Fruit fly (Drosophila melanogaster) Kc167 (cell line): ENCODE data around the gene ND-B22.

ENCODE experiments used
- Myc ChIP-seq: fragments of >200 bp; optimal IDR thresholded peaks from 2 replicates; lab custom pipeline; 2017; ENCODE audit warnings: missing external identifiers
- Sin3A ChIP-seq: fragments of >200 bp; optimal IDR thresholded peaks from 2 replicates; lab custom pipeline; 2018; ENCODE audit warnings: missing external identifiers
- h ChIP-seq: fragments of >200 bp; optimal IDR thresholded peaks from 3 replicates; lab custom pipeline; 2018; ENCODE audit warnings: missing external identifiers
- insv ChIP-seq: fragments of >200 bp; optimal IDR thresholded peaks from 3 replicates; lab custom pipeline; 2018; ENCODE audit warnings: missing external identifiers
- psq ChIP-seq: fragments of >200 bp; optimal IDR thresholded peaks from 2 replicates; lab custom pipeline; 2017; ENCODE audit warnings: missing external identifiers
- ttk ChIP-seq: sonication (Bioruptor generic); optimal IDR thresholded peaks from 2 replicates; lab custom pipeline; 2017; ENCODE audit warnings: missing external identifiers

The ND-B22 gene

DNA sequence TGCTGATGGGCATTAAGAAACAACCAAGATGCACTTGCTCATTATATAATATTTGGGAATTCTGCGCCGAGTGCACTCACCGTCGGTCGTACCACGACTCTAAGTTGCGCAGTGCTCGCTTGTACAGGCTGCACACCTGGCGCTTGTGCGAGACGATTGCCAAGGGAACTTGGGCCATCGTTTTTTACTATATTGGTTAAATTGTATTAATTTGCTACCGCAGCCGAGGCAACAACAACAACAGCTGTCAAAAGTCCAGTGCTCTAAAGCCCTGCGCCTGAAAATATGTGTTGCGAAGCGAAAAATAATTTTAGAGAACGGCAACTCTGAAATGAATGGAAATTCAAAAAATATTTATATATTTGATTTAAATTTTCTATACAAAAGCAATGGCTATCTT lies at the start of gene ND-B22:
Gene ND-B22, minus strand, starts transcription at position 349 of the 400 bp plus-strand sequence.
- no peak for TF ChIP-seq Myc (lab: Kevin White, UChicago)
- no peak for TF ChIP-seq insv (lab: Kevin White, UChicago)

DNA sequence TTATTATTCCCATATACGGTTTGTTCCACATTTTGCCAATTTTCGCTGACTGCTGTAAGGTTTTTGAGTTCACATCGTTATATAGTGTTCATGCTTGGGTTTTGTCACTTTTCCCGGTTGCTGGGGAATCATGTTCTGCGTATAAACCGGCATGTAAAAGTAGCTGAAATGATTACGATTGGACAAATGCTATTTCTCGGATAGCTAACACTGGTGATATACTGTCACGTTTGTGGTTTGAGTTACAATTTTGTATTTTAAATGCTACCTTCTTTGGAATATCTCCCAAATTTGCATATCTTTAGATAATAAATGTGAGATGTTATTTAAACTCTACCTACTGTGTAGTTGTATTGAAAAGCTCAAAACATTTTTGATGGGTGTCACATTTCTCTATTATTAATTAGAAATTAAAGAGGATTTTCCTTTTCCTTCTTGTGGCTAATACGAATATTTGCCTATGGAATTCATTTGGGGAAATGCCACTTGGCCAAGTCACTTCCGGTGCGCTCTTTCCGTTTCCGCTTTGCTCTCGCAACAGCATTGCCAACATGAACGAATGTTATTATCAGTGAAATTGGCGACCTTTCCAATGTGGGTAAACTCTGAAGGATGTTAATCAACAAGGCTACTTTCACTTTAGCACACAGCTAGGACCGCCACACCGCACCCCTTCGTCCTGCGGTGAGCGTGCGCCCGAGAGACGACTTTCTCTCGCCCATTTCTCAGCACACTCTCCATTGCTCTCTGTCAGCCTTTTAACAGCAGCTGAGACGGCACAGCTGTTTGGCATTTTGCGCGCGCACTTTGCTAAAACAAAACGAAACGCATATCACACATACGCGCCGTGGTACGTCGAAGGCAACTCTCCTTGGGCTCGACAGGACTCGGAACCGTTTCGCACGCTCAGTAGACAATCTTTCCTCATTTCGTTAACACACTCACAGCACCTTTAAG lies 43.9 kb upstream of the ND-B22 start, which contains the start of the genes CG16956, CG42784 and CG43850:
Gene CG16956, minus strand, starts transcription at position 51 of the 957 bp plus-strand sequence.
Gene CG42784, plus strand, starts transcription at position 907 of the 957 bp plus-strand sequence.
Gene CG43850, plus strand, starts transcription at position 907 of the 957 bp plus-strand sequence.
- TF ChIP-seq psq (lab: Kevin White, UChicago) (no peak), h (lab: Kevin White, UChicago) (no peak), insv (lab: Kevin White, UChicago) (no peak), ttk (lab: Kevin White, UChicago) (no peak), Myc (lab: Kevin White, UChicago) (no peak), Sin3A (no peak)

DNA sequence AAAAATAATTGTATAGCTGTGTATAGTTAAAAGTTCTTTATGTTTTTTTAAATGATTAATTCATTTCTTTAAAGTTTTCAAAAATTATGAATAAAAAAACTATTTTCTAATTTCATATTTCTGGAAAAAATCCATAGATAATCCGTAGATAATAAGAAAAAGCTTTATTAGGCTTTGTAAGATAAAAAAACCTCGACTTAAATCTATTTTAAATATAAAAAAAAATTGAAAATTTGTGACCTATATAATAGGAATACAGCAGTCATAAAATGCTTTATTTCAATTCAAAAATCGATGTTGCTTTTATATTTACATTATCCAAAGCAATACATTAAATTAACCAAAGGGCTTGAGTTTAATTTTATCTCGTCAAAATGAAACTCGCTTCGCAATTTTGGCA lies 41.3 kb upstream of the ND-B22 start, which contains the start of gene Flad2:
Gene Flad2, plus strand, starts transcription at position 301 of the 400 bp plus-strand sequence.
- TF ChIP-seq ttk (lab: Kevin White, UChicago) (no peak), Myc (lab: Kevin White, UChicago) (no peak), h (lab: Kevin White, UChicago) (no peak), Sin3A (no peak), insv (lab: Kevin White, UChicago) (no peak), psq (lab: Kevin White, UChicago) (no peak)

DNA sequence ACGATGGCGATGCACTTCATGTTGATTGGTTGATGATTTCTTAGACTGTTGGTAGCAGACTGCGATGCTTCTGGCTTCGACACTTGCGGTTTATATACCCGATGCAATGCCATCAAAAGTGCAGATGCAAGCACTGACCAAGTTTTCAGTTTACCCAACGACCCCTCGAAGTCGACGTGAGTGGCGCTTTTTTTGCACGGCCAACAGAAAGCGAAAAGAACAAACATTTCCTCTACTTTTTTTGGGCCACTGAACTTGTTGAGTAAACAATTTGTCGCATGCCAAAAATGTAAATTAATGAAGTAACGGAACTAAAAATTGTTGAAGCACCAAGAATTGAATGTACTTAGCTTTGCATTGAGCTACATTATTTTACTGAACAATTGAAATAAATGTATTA lies 40.7 kb upstream of the ND-B22 start, which contains the start of gene Vm34Ca:
Gene Vm34Ca, minus strand, starts transcription at position 66 of the 400 bp plus-strand sequence.
- TF ChIP-seq Sin3A (no peak), insv (lab: Kevin White, UChicago) (no peak), Myc (lab: Kevin White, UChicago) (no peak), ttk (lab: Kevin White, UChicago) (no peak), h (lab: Kevin White, UChicago) (no peak), psq (lab: Kevin White, UChicago) (no peak)

DNA sequence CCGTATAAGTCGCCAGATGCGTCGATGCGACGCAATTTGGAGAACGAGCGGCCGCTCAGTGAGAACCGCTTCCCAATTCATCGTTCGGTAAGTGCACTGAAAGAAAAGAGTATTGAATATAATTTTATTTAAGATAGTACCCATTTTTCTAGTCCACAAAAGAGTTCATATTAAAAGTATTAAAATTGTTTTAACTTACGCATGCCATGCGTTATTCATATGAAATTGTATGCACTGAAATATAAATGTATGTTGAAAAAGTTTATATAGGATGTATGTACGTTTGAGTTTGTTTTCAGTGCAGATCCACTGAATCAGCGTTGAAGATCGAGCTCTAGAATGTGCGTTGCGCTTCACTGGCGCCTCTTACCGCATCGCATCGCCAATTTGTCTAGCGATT lies 28.7 kb upstream of the ND-B22 start:
- TF ChIP-seq psq (lab: Kevin White, UChicago) = no peak
- TF ChIP-seq Sin3A = no peak
- TF ChIP-seq ttk (lab: Kevin White, UChicago) = no peak
- TF ChIP-seq h (lab: Kevin White, UChicago) = no peak
- no peak for TF ChIP-seq Myc (lab: Kevin White, UChicago)
- TF ChIP-seq insv (lab: Kevin White, UChicago) = no peak

DNA sequence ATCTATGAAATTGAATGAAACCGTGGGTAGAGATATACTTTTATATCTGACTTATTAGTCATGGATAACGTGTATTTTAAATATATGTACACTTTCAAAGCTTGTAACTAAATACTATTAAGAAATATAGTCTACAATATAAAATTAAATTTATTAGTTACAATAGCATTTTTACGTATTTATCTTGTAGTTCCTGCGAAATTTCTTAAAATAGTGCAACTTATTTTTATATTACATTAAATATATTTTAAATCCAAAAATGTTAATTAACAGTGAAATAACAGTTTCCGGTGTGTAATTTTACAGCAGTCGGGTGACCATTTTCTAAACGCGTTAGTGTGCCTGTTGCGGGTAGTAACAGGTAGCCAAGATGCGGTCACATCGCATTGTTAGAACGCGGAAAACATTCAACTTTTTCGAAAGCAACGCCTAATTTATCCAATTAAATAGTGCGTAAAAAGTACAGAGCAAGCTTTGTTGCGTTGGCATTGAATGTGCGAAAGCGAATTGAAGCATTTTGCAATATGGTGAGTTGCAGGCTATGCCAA lies 27.8 kb upstream of the ND-B22 start, which contains the start of the genes CG10859 and CG7110:
Gene CG10859, minus strand, starts transcription at position 51 of the 548 bp plus-strand sequence.
Gene CG7110, plus strand, starts transcription at position 378 of the 548 bp plus-strand sequence.
- TF ChIP-seq ttk (lab: Kevin White, UChicago) = no peak
- no peak for TF ChIP-seq Myc (lab: Kevin White, UChicago)
- no peak for TF ChIP-seq Sin3A
- TF ChIP-seq h (lab: Kevin White, UChicago) = no peak
- TF ChIP-seq insv (lab: Kevin White, UChicago) = no peak
- no peak for TF ChIP-seq psq (lab: Kevin White, UChicago)

DNA sequence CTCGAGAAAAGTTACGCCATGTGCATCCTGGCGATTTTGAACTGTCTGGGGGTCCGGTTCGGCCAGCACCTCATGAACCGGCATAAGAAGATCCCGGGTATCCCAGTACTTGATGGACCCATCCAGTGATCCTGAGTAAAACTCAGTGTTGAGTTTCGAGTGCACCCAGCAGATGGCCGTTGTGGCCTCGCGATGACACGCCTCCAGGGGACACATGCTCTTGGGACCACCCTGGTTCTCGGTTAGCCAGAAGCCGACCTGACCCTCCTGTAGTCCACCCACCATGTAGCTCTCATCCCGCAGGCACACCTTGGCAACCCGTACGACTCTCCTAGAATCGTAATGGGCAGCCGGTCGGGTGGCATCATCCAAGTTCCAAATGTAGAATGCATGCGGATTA lies 26.5 kb upstream of the ND-B22 start:
- no peak for TF ChIP-seq Sin3A
- TF ChIP-seq Myc (lab: Kevin White, UChicago) = no peak
- no peak for TF ChIP-seq psq (lab: Kevin White, UChicago)
- TF ChIP-seq ttk (lab: Kevin White, UChicago) = peak; percentile 91
- TF ChIP-seq insv (lab: Kevin White, UChicago) = no peak
- no peak for TF ChIP-seq h (lab: Kevin White, UChicago)

DNA sequence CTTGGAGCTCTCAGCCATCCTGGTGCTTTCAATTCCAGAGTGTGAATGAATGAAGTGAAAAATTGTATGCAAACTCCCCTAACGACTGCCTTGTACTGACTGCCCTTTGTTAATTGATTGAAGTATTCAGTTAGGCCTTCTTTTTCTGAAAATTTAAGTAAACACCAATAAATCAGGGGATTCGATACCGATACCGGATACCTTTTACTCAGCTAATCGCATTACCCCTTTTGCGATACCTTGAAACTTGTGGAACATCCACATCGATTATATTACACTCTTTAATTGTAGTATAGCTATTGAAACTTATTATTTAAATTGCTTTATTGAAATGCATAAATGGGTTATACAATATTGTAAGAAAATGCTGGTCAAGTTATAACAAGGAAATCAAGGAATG lies 25.2 kb upstream of the ND-B22 start, which contains the start of gene CG16957:
Gene CG16957, minus strand, starts transcription at position 101 of the 400 bp plus-strand sequence.
- TF ChIP-seq Myc (lab: Kevin White, UChicago) (no peak), Sin3A (no peak)

DNA sequence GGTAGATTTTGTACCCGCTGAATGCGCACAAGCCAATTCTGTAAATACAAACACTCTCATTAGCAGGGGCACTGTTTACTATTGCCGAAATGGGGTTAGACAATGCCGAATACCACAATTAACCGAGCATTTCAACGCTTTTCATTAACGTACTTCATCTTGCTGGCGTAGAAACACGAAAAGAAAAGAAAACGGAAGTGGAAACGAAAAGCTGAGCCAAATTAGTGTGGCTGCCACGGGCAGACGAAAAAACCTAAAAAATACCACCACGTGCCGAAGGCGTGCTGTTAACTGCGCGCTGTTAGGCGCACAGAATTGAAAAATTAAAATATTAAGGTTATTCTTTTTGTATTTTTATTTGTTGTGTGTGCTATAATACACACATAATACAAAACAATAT lies 24.0 kb upstream of the ND-B22 start, which contains the start of gene RpL24:
Gene RpL24, minus strand, starts transcription at position 229 of the 400 bp plus-strand sequence.
- TF ChIP-seq insv (lab: Kevin White, UChicago) (no peak), psq (lab: Kevin White, UChicago) (no peak), Sin3A (no peak), ttk (lab: Kevin White, UChicago) (no peak), Myc (lab: Kevin White, UChicago) (no peak)

DNA sequence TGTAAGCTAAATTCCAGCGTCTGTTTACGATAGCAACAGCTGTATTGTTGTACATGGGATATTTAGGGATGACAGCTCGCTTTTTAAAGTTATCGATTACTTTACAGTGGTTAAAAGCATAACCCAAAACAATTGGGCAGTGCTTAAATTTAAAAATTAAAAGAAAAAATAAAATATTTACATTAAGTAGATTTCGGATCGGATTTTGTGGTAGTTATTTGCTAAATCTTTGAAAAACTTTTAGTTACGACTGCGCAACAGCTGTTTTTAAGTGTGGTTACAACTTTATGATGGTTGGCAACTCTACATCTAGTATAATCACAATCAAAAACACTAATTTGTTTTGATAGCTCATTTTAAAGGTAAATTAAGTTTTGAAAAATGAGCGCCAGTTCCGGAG lies 16.3 kb upstream of the ND-B22 start, which contains the start of the genes Ing5 and CG7099:
Gene Ing5, minus strand, starts transcription at position 58 of the 400 bp plus-strand sequence.
Gene CG7099, plus strand, starts transcription at position 317 of the 400 bp plus-strand sequence.
- TF ChIP-seq Myc (lab: Kevin White, UChicago) (no peak), ttk (lab: Kevin White, UChicago) (no peak), insv (lab: Kevin White, UChicago) (no peak), Sin3A (no peak), h (lab: Kevin White, UChicago) (no peak), psq (lab: Kevin White, UChicago) (no peak)

DNA sequence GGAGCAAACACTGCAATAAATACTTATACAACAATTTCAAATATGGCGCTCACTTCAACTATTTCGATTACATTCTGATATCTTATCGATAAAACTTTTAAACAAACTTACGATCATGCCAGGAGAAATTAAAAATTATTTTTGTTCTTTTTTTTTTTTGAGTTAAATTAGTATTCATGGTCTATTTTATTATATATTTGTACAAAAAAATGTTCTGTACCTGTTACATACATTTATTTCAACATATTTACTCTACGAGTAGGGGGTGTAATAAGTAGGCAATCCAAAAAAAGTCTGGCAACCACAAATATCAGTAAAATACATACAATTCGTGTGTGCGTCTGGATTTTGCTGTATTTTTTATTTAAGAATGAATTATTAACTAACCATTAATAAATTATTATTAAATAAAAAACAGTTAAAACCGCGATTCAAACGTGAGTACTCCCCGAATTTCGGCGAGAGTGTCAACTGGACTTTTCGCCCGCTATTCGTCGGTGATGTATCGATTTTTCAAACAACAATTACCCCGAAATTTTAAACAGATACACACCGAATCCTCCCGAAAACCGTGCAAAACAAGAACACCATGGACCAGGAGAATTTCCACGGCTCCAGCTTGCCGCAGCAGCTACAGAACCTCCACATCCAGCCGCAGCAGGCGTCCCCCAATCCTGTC lies 11.6 kb upstream of the ND-B22 start, which contains the start of gene loqs:
Gene loqs, plus strand, starts transcription at position 302 of the 679 bp plus-strand sequence.
- TF ChIP-seq h (lab: Kevin White, UChicago) = no peak
- no peak for TF ChIP-seq psq (lab: Kevin White, UChicago)
- no peak for TF ChIP-seq ttk (lab: Kevin White, UChicago)
- TF ChIP-seq insv (lab: Kevin White, UChicago) = no peak
- TF ChIP-seq Sin3A = no peak
- TF ChIP-seq Myc (lab: Kevin White, UChicago) = no peak
